Fruit fly (Drosophila melanogaster) whole organism, wandering third instar larva: Measurements from ENCODE around the gene Rab9Db.

Source experiments
- Abd-B ChIP-seq: fragments of >200 bp; optimal IDR thresholded peaks from 2 replicates; lab custom pipeline; 2017; ENCODE audit warnings: missing biosample characterization, missing genetic modification characterization
- CG32264 ChIP-seq: fragments of 200-800 bp; sonication (Bioruptor generic); optimal IDR thresholded peaks from 2 replicates; lab custom pipeline; 2016; ENCODE audit warnings: missing biosample characterization, missing genetic modification characterization
- CG9705 ChIP-seq: fragments of 200-800 bp; sonication (Bioruptor generic); optimal IDR thresholded peaks from 2 replicates; lab custom pipeline; 2018; ENCODE audit warnings: missing biosample characterization, mild to moderate bottlenecking, missing genetic modification characterization
- CrebA ChIP-seq: fragments of 200-800 bp; sonication (Bioruptor generic); optimal IDR thresholded peaks from 2 replicates; lab custom pipeline; 2016; ENCODE audit warnings: missing biosample characterization, mild to moderate bottlenecking, missing genetic modification characterization, borderline replicate concordance
- Dfd ChIP-seq: fragments of >200 bp; optimal IDR thresholded peaks from 2 replicates; lab custom pipeline; 2017; ENCODE audit warnings: missing biosample characterization, missing genetic modification characterization
- Dif ChIP-seq: fragments of 200-275, 200-300 bp; sonication (Bioruptor generic); optimal IDR thresholded peaks from 2 replicates; lab custom pipeline; 2018; ENCODE audit warnings: missing biosample characterization, missing genetic modification characterization; ENCODE audit not compliant: partially characterized antibody
- GATAd ChIP-seq: sonication (Bioruptor generic); optimal IDR thresholded peaks from 2 replicates; lab custom pipeline; 2016; ENCODE audit warnings: missing biosample characterization, missing genetic modification characterization
- HLH106 ChIP-seq: fragments of 200-800 bp; optimal IDR thresholded peaks from 3 replicates; lab custom pipeline; 2019; ENCODE audit warnings: missing biosample characterization, mild to moderate bottlenecking, missing genetic modification characterization, moderate library complexity
- Hnf4 ChIP-seq: fragments of 200-800 bp; sonication (Bioruptor generic); optimal IDR thresholded peaks from 2 replicates; lab custom pipeline; 2016; ENCODE audit warnings: missing biosample characterization, mild to moderate bottlenecking, missing genetic modification characterization
- Hr83 ChIP-seq: fragments of 200-300 bp; sonication (Bioruptor generic); optimal IDR thresholded peaks from 2 replicates; lab custom pipeline; 2016; ENCODE audit warnings: missing biosample characterization, mild to moderate bottlenecking, missing genetic modification characterization, moderate library complexity; ENCODE audit not compliant: poor library complexity, severe bottlenecking
- Jra ChIP-seq: sonication (Bioruptor generic); optimal IDR thresholded peaks from 2 replicates; lab custom pipeline; 2016; ENCODE audit warnings: missing biosample characterization, missing genetic modification characterization
- Myc ChIP-seq: fragments of >200 bp; optimal IDR thresholded peaks from 2 replicates; lab custom pipeline; 2017
- N ChIP-seq: fragments of >200 bp; optimal IDR thresholded peaks from 2 replicates; lab custom pipeline; 2018; ENCODE audit warnings: missing biosample characterization, missing external identifiers, missing genetic modification characterization
- OdsH ChIP-seq: fragments of 200-800 bp; sonication (Bioruptor generic); optimal IDR thresholded peaks from 2 replicates; lab custom pipeline; 2016; ENCODE audit warnings: missing biosample characterization, mild to moderate bottlenecking, missing genetic modification characterization
- Rel ChIP-seq, 2 experiments: fragments of 200-800 bp; sonication (Bioruptor generic) in 1 of 2; optimal IDR thresholded peaks; 2 replicates in 1 of 2; 3 replicates in 1 of 2; lab custom pipeline; 2016 to 2019; ENCODE audit warnings: mild to moderate bottlenecking in 2 of 2, missing biosample characterization in 2 of 2, missing genetic modification characterization in 2 of 2, moderate library complexity in 1 of 2
- br ChIP-seq: fragments of 200-800 bp; sonication (Bioruptor generic); optimal IDR thresholded peaks from 2 replicates; lab custom pipeline; 2016; ENCODE audit warnings: missing biosample characterization, missing genetic modification characterization
- brk ChIP-seq: fragments of 200-800 bp; sonication (Bioruptor generic); optimal IDR thresholded peaks from 2 replicates; lab custom pipeline; 2016; ENCODE audit warnings: missing biosample characterization, mild to moderate bottlenecking, missing genetic modification characterization
- dsf ChIP-seq: sonication (Bioruptor generic); optimal IDR thresholded peaks from 2 replicates; lab custom pipeline; 2016; ENCODE audit warnings: missing biosample characterization, missing genetic modification characterization, borderline replicate concordance
- foxo ChIP-seq, 2 experiments: fragments of 200-800 bp; sonication (Bioruptor generic); optimal IDR thresholded peaks; 2 replicates in 1 of 2; 3 replicates in 1 of 2; lab custom pipeline; 2016 to 2017; ENCODE audit warnings: missing biosample characterization in 2 of 2, missing genetic modification characterization in 2 of 2
- fru ChIP-seq: fragments of 200-800 bp; sonication (Bioruptor generic); optimal IDR thresholded peaks from 3 replicates; lab custom pipeline; 2016; ENCODE audit warnings: missing biosample characterization, mild to moderate bottlenecking, missing genetic modification characterization
- h ChIP-seq: fragments of 200-800 bp; sonication (Bioruptor generic); optimal IDR thresholded peaks from 3 replicates; lab custom pipeline; 2016; ENCODE audit warnings: missing biosample characterization, mild to moderate bottlenecking, missing genetic modification characterization
- jim ChIP-seq: fragments of 175-275, 200-325 bp; sonication (Bioruptor generic); optimal IDR thresholded peaks from 2 replicates; lab custom pipeline; 2016; ENCODE audit warnings: missing biosample characterization, mild to moderate bottlenecking, missing genetic modification characterization
- lola ChIP-seq: fragments of >200 bp; optimal IDR thresholded peaks from 2 replicates; lab custom pipeline; 2017; ENCODE audit warnings: missing biosample characterization, missing genetic modification characterization
- pan ChIP-seq: fragments of >200 bp; optimal IDR thresholded peaks from 2 replicates; lab custom pipeline; 2017
- psq ChIP-seq: fragments of 200-800 bp; sonication (Bioruptor generic); optimal IDR thresholded peaks from 3 replicates; lab custom pipeline; 2017; ENCODE audit warnings: missing biosample characterization, mild to moderate bottlenecking, missing genetic modification characterization, moderate library complexity
- rgr ChIP-seq: fragments of 200-800 bp; sonication (Bioruptor generic); optimal IDR thresholded peaks from 3 replicates; lab custom pipeline; 2016; ENCODE audit warnings: missing biosample characterization, mild to moderate bottlenecking, missing genetic modification characterization
- sv ChIP-seq: fragments of 200-800 bp; sonication (Bioruptor generic); optimal IDR thresholded peaks from 3 replicates; lab custom pipeline; 2016; ENCODE audit warnings: missing biosample characterization, missing genetic modification characterization
- woc ChIP-seq: sonication (Bioruptor generic); optimal IDR thresholded peaks from 2 replicates; lab custom pipeline; 2016; ENCODE audit warnings: missing biosample characterization, mild to moderate bottlenecking, missing genetic modification characterization

Gene Rab9Db

DNA sequence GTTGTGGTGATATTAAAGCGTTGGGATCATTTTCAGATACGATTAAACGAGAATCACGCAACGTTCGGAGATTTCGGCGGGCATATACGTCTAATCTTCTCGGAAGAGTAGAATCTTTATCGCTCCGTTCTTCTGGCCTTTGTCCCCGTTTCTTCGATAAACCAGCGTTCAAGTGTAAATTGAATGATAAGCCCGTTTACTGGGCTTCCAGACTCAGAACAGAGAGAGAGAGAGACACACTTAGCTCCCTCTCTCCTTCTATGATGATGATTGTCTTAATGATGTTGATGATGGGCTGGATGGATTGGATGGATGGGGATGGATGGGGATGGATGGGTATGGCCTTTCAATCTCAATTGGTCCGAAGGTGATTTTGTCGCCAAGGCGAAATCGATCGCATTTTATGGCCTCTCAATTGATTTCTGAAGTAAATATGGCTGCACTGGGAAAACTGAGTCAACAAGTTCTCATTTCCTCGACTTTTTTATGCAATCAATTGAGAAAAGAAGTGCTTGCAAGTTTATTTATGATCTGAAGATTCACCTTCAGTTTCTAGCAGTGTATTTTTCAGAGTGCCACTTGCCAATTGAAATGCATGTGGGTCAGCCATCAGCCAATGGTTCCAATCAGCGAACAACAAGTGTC is 42.4 kb downstream of the Rab9Db start:
- TF ChIP-seq dsf (GFP tag; lab: Kevin White, UChicago) (no peak), Jra (GFP tag; lab: Kevin White, UChicago) (no peak), woc (no peak), Dif (GFP tag; lab: Kevin White, UChicago) (no peak), Hnf4 (GFP tag; lab: Kevin White, UChicago) (no peak), foxo (GFP tag; optimal IDR thresholded peaks at IDR 0.05; lab: Kevin White, UChicago) (no peak), CrebA (GFP tag; lab: Kevin White, UChicago) (no peak), Myc (lab: Kevin White, UChicago) (no peak)

DNA sequence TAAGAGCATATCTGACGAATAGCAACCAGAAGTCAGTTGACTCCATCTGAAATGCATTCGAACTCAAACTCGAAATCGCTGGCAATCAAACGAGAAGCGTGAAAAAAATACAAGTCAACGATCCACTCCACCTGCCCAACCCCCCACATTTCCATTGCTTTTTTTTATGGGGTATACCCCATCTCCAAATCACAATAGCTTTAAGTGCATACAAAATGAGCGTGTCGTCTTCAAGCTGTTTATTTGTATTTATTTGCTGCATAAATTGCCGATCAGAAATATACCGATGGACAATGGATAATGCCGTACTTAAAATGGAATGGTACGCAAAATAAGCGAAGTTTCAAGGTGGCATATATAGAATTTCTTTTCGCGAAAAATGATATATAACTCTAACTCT is 43.5 kb downstream of the Rab9Db start:
- TF ChIP-seq fru: no peak
- no peak for TF ChIP-seq Rel (GFP tag; optimal IDR thresholded peaks at IDR 0.05; lab: Kevin White, UChicago)
- peak; percentile 53 for TF ChIP-seq Rel (tag; optimal IDR thresholded peaks at IDR 0.05; lab: Kevin White, UChicago)
- no peak for TF ChIP-seq h (GFP tag; lab: Kevin White, UChicago)

DNA sequence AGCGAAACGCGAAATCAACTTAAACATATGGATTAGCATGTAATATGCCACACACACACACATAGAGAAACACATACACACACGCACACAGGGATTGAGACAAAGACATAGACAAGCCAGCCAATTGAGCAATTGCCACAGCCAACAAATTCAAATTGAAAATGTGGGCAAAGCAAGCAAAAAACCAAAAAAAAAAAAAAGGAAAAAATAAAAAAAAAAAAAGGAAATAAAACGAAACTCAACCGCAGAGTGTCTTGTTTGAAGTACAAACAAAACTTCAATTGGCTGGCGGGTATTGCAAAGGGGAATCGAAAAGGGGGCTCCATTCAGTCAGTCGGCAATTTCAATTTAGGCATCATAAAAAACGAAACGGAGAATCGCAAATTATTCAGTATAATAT is 45.3 kb downstream of the Rab9Db start:
- TF ChIP-seq CG32264 (GFP tag; lab: Kevin White, UChicago) (no peak), pan (lab: Kevin White, UChicago) (no peak), CrebA (GFP tag; lab: Kevin White, UChicago) (no peak), Myc (lab: Kevin White, UChicago) (no peak), br (GFP tag; lab: Kevin White, UChicago) (no peak), Dif (GFP tag; lab: Kevin White, UChicago) (no peak), brk (GFP tag; lab: Kevin White, UChicago) (no peak), dsf (GFP tag; lab: Kevin White, UChicago) (no peak), sv (GFP tag; lab: Kevin White, UChicago) (no peak)

DNA sequence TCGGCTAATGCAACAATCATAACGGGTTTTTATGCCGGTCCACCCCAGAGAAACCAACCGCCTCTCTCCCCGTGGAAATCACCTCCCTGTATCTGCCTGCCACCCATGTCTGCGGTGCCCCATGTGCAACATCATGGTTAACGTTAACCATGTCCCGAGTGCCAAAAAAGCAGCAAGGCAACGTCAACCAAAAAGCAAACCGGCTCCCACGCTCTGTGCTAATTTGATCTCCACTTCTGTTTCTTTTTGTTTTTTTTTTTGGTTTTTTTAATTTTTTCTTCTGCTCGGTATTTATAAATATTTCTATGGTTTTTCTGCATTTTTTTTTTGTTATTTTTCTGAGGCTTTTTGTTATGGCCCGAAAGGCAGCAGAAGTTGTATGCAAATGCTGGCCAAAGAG is 46.0 kb downstream of the Rab9Db start:
- no peak for TF ChIP-seq br (GFP tag; lab: Kevin White, UChicago)
- TF ChIP-seq fru: no peak
- no peak for TF ChIP-seq psq
- no peak for TF ChIP-seq Hr83 (GFP tag; lab: Kevin White, UChicago)

DNA sequence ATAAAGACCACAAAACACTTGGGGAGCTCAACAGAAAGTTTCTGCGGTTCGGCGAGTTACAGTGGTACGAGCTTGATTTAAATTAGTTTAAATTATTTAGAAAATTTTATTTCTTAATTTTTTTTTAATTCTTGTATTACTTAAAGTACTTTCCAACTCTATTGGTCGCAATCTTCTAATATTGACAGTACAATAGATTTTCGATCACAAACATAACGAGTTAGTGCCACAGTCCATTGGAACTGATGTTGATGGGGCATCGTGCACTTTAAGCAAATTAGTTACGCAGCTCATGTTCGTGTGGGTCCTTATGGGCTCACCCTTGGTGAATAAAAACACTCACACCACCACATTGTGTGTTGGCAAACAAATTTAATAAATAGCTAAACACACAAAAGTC is 49.5 kb downstream of the Rab9Db start:
- TF ChIP-seq OdsH (GFP tag; lab: Kevin White, UChicago) (no peak), jim (GFP tag; lab: Kevin White, UChicago) (no peak), foxo (GFP tag; optimal IDR thresholded peaks at IDR 0.05; lab: Kevin White, UChicago) (peak in 1 of 2 experiments; percentile 5), Myc (lab: Kevin White, UChicago) (no peak), lola (no peak), Dif (GFP tag; lab: Kevin White, UChicago) (no peak), Dfd (GFP tag; lab: Kevin White, UChicago) (no peak), dsf (GFP tag; lab: Kevin White, UChicago) (no peak), pan (lab: Kevin White, UChicago) (no peak), psq (peak; percentile 5), CG9705 (no peak), sv (GFP tag; lab: Kevin White, UChicago) (peak; percentile 7), br (GFP tag; lab: Kevin White, UChicago) (no peak), Hr83 (GFP tag; lab: Kevin White, UChicago) (no peak), GATAd (GFP tag; lab: Kevin White, UChicago) (no peak), CG32264 (GFP tag; lab: Kevin White, UChicago) (no peak), Abd-B (no peak), rgr (GFP tag; lab: Kevin White, UChicago) (peak; percentile 14), brk (GFP tag; lab: Kevin White, UChicago) (no peak), N (no peak), fru (peak; percentile 27), HLH106 (no peak), h (GFP tag; lab: Kevin White, UChicago) (peak; percentile 18)
